Worm (Caenorhabditis elegans) whole organism, L1 larva: ENCODE results near the gene str-238.

Experiments used
- alr-1 ChIP-seq: fragments of 200-800 bp; sonication (Bioruptor generic); optimal IDR thresholded peaks from 2 replicates; lab custom pipeline; 2018; ENCODE audit warnings: borderline replicate concordance, mild to moderate bottlenecking, missing genetic modification characterization, missing compliant biosample characterization
- hpl-2 ChIP-seq: fragments of 150-350 bp; optimal IDR thresholded peaks from 2 replicates; lab custom pipeline; 2014; ENCODE audit warnings: missing biosample characterization, missing genetic modification reagents, missing genetic modification characterization
- mep-1 ChIP-seq: fragments of 150-350 bp; optimal IDR thresholded peaks from 2 replicates; lab custom pipeline; 2014; ENCODE audit warnings: missing biosample characterization, missing genetic modification characterization
- nhr-28 ChIP-seq: fragments of 150-350 bp; optimal IDR thresholded peaks from 2 replicates; lab custom pipeline; 2014; ENCODE audit warnings: missing biosample characterization, missing genetic modification characterization
- nhr-47 ChIP-seq: sonication (generic microtip); optimal IDR thresholded peaks from 2 replicates; lab custom pipeline; 2016; ENCODE audit warnings: mild to moderate bottlenecking, missing genetic modification characterization, moderate library complexity, missing compliant biosample characterization
- nhr-76 ChIP-seq: sonication (generic microtip); optimal IDR thresholded peaks from 2 replicates; lab custom pipeline; 2017; ENCODE audit warnings: missing biosample characterization, missing genetic modification characterization
- pag-3 ChIP-seq: sonication (generic microtip); optimal IDR thresholded peaks from 2 replicates; lab custom pipeline; 2017; ENCODE audit warnings: missing genetic modification characterization, mild to moderate bottlenecking, missing compliant biosample characterization, antibody characterized with exemption, borderline replicate concordance; ENCODE audit not compliant: insufficient read depth

- TF ChIP-seq mep-1: no peak
- TF ChIP-seq nhr-47 (tag; lab: Kevin White, UChicago): no peak
- TF ChIP-seq nhr-76: no peak
- TF ChIP-seq hpl-2: no peak
- TF ChIP-seq pag-3: no peak
- no peak for TF ChIP-seq alr-1 (tag; lab: Kevin White, UChicago)
- TF ChIP-seq nhr-28: no peak
These were observed 2.5 kb upstream of the str-238 start, which contains the start of gene srp-2 for ce11 chrV:762340-762739.
